Worm (Caenorhabditis elegans): Measurements from ENCODE around the gene fubl-1.

The fubl-1 gene

DNA sequence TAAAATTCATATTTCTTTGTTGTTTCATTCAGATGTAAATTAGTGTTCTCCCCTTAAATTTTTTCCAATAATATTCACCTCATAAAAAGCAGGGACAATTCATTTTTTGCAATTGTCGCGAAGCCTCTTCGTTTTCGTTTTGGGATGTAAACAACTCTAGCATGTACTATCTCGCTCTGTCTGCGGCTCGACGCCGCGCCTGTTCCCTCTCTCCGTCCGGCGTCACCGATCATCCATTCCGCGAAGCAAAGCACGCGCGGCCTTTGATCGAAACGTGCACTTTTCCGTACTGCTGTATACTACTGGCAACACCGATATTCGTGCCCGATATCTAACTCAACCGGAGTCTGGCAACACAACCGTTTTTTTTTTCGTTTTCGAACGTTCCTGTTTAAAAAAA is 8.3 kb upstream of the fubl-1 start:
- TF ChIP-seq ets-5 (GFP tag; IDR thresholded peaks at IDR 0.05), result no peak
- peak; percentile 22 for TF ChIP-seq lin-14 (GFP tag; optimal IDR thresholded peaks at IDR 0.05)
- TF ChIP-seq nhr-12 (tag; optimal IDR thresholded peaks at IDR 0.05), result no peak
- peak; percentile 38 for TF ChIP-seq nhr-19 (GFP tag; conservative IDR thresholded peaks at IDR 0.05)
- TF ChIP-seq blmp-1 (tag; optimal IDR thresholded peaks at IDR 0.05), result peak; percentile 8
- TF ChIP-seq Y116A8C.19 (tag; optimal IDR thresholded peaks at IDR 0.05; ENCODE audit: borderline replicate concordance), result no peak
- TF ChIP-seq xbp-1 (tag; optimal IDR thresholded peaks at IDR 0.05), result no peak
- TF ChIP-seq mdl-1 (tag; optimal IDR thresholded peaks at IDR 0.05), result peak in 1 of 2 experiments; percentile 17
- no peak for TF ChIP-seq egl-27 (tag; optimal IDR thresholded peaks at IDR 0.05)
- peak; percentile 37 for TF ChIP-seq rnt-1 (tag; optimal IDR thresholded peaks at IDR 0.05)
- no peak for TF ChIP-seq nhr-85 (tag)
- no peak for TF ChIP-seq nhr-84 (tag; optimal IDR thresholded peaks at IDR 0.05)
- no peak for TF ChIP-seq zip-4 (GFP tag; optimal IDR thresholded peaks at IDR 0.05)
- TF ChIP-seq lir-3 (tag; optimal IDR thresholded peaks at IDR 0.05; ENCODE audit: poor library complexity), result no peak
- no peak for TF ChIP-seq lin-13 (GFP tag; optimal IDR thresholded peaks at IDR 0.05)
- TF ChIP-seq nhr-11 (tag; optimal IDR thresholded peaks at IDR 0.05), result no peak

DNA sequence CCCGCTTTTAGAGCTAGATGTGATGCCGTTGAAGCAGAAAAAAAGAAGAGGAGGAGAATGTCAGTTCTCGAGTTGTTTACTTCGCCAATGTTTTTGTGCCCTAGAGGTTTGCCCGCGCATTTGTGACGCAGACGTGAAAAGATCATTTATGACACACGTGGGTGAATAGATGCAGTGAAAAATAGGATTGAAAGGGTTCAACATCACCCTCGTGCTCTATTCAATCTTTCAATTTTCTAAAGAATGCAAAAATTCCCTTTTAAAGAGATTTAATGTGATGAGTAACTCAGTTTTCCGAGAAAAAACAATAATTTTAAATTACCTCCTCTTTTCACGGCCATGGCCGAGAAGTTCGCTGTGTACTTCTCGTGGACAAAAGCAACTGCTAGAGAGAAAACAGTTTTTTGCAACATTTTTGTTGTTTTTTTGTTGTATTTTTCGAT is 7.8 kb upstream of the fubl-1 start:
- TF ChIP-seq tbx-2 (tag; optimal IDR thresholded peaks at IDR 0.05) (no peak), C34B4.2 (tag; optimal IDR thresholded peaks at IDR 0.05) (no peak), nhr-71 (tag; optimal IDR thresholded peaks at IDR 0.05) (peak; percentile 84), zip-4 (GFP tag; optimal IDR thresholded peaks at IDR 0.05) (no peak), unc-86 (tag; optimal IDR thresholded peaks at IDR 0.05) (peak; percentile 69), grh-1 (GFP tag; IDR thresholded peaks at IDR 0.05) (no peak), sup-37 (GFP tag; optimal IDR thresholded peaks at IDR 0.05) (no peak), snpc-4 (tag; optimal IDR thresholded peaks at IDR 0.05) (no peak), efl-1 (optimal IDR thresholded peaks at IDR 0.05) (peak; percentile 35 to 53), efl-1 (GFP tag; optimal IDR thresholded peaks at IDR 0.05 in 1 of 2) (peak; percentile 42 to 79), jun-1 (tag; optimal IDR thresholded peaks at IDR 0.05) (no peak), lin-14 (GFP tag; optimal IDR thresholded peaks at IDR 0.05) (peak; percentile 94), lin-13 (GFP tag; optimal IDR thresholded peaks at IDR 0.05) (peak; percentile 13), pag-3 (tag; optimal IDR thresholded peaks at IDR 0.05; ENCODE audit: borderline replicate concordance, insufficient read depth) (no peak), F16B12.6 (tag; optimal IDR thresholded peaks at IDR 0.05) (no peak), mdl-1 (tag; optimal IDR thresholded peaks at IDR 0.05) (peak in 1 of 2 experiments; percentile 89), skn-1 (tag; optimal IDR thresholded peaks at IDR 0.05) (no peak), unc-62 (GFP tag; optimal IDR thresholded peaks at IDR 0.05) (no peak), rnt-1 (tag; optimal IDR thresholded peaks at IDR 0.05) (no peak), lin-35 (GFP tag; optimal IDR thresholded peaks at IDR 0.05) (peak; percentile 55 to 66), egl-27 (tag; optimal IDR thresholded peaks at IDR 0.05) (no peak), lsy-2 (tag; optimal IDR thresholded peaks at IDR 0.05) (peak; percentile 53 to 57), nhr-47 (tag; optimal IDR thresholded peaks at IDR 0.05) (peak; percentile 78), nhr-19 (GFP tag; conservative IDR thresholded peaks at IDR 0.05) (peak; percentile 37), sptf-1 (tag; optimal IDR thresholded peaks at IDR 0.05) (no peak), fkh-10 (GFP tag; optimal IDR thresholded peaks at IDR 0.05) (peak; percentile 16), ztf-11 (tag; optimal IDR thresholded peaks at IDR 0.05) (no peak), ceh-82 (tag; optimal IDR thresholded peaks at IDR 0.05) (peak in 2 of 3 experiments; percentile 20 to 26), nhr-76 (tag; optimal IDR thresholded peaks at IDR 0.05) (no peak), sox-4 (tag; optimal IDR thresholded peaks at IDR 0.05) (peak; percentile 68), aly-2 (tag; optimal IDR thresholded peaks at IDR 0.05) (no peak), mef-2 (tag; optimal IDR thresholded peaks at IDR 0.05) (no peak), nhr-85 (tag) (peak; percentile 67), nhr-20 (tag; optimal IDR thresholded peaks at IDR 0.05) (peak; percentile 30), blmp-1 (tag; optimal IDR thresholded peaks at IDR 0.05) (no peak), ceh-63 (GFP tag; optimal IDR thresholded peaks at IDR 0.05) (no peak), ceh-90 (tag; optimal IDR thresholded peaks at IDR 0.05) (peak; percentile 31), nhr-28 (tag; optimal IDR thresholded peaks at IDR 0.05) (no peak), fos-1 (tag; optimal IDR thresholded peaks at IDR 0.05) (peak; percentile 56), C04F5.9 (tag; optimal IDR thresholded peaks at IDR 0.05) (no peak), hpl-2 (GFP tag; optimal IDR thresholded peaks at IDR 0.05) (no peak), hlh-4 (tag; optimal IDR thresholded peaks at IDR 0.05) (no peak), unc-98 (GFP tag; IDR thresholded peaks at IDR 0.05) (no peak), egl-13 (tag; optimal IDR thresholded peaks at IDR 0.05) (no peak)
